Worm (Caenorhabditis elegans): ENCODE measurements around the gene lin-33.

DNA sequence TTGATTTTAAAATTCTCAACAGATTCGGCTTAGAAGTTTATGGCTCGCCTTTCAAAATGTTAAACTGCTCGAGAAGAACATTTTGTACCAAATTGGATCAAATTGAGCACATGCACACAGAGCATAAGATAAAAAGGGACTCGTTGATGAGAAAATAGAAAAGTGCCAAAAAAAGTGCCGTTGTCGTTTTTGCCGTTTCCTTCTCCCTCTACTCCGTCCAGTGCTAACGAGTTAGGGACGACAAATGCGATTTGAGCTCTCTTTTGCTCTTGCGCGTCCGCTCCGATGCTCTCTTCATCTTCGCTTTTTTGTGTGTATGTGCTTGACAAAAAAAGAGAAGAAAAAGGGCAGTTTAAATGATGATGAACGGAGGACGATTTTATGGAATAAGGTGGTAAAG is 15.3 kb upstream of the lin-33 start:
- TF ChIP-seq ztf-11 (tag; optimal IDR thresholded peaks at IDR 0.05) (no peak), ztf-4 (tag; optimal IDR thresholded peaks at IDR 0.05) (no peak), fos-1 (tag; optimal IDR thresholded peaks at IDR 0.05) (no peak), egl-27 (tag; optimal IDR thresholded peaks at IDR 0.05) (no peak), unc-62 (GFP tag; optimal IDR thresholded peaks at IDR 0.05) (no peak), ama-1 (optimal IDR thresholded peaks at IDR 0.05) (no peak), mdl-1 (tag; optimal IDR thresholded peaks at IDR 0.05) (no peak), hpl-2 (GFP tag; optimal IDR thresholded peaks at IDR 0.05) (no peak), egl-13 (tag; optimal IDR thresholded peaks at IDR 0.05) (no peak), ceh-82 (tag; optimal IDR thresholded peaks at IDR 0.05) (no peak)

Data from whole organism, L1 larva.